Fruit fly (Drosophila melanogaster): Measurements from ENCODE around the gene CG13723.

Gene CG13723

dm6 chr3L:17292205-17292604 lies 28.0 kb downstream of the CG13723 start:
- TF ChIP-seq toy (GFP tag; IDR thresholded peaks at IDR 0.05): no peak
- no peak for TF ChIP-seq CG3995 (GFP tag; optimal IDR thresholded peaks at IDR 0.05)
- no peak for TF ChIP-seq slou (GFP tag; optimal IDR thresholded peaks at IDR 0.05)
- no peak for TF ChIP-seq z (GFP tag; IDR thresholded peaks at IDR 0.05)
- TF ChIP-seq Ets65A (GFP tag): peak; percentile 3
- 0 out of 2 replicates have a peak, but pooled peaks have one; percentile 4 for TF ChIP-seq slbo (GFP tag; IDR thresholded peaks at IDR 0.05)
- peak; percentile 65 for TF ChIP-seq CTCF (GFP tag; optimal IDR thresholded peaks at IDR 0.05)

- TF ChIP-seq CG16813 (GFP tag; IDR thresholded peaks at IDR 0.05; ENCODE audit: partially characterized antibody) (no peak), CG11560 (tag; IDR thresholded peaks at IDR 0.05) (no peak), hkb (optimal IDR thresholded peaks at IDR 0.05) (no peak), hkb (GFP tag; IDR thresholded peaks at IDR 0.05) (peak; percentile 77), CG2678 (tag; optimal IDR thresholded peaks at IDR 0.05) (peak; percentile 61), BtbVII (GFP tag; optimal IDR thresholded peaks at IDR 0.05) (peak; percentile 54), CG17328 (GFP tag; IDR thresholded peaks at IDR 0.05) (0 out of 2 replicates have a peak, but pooled peaks have one; percentile 45), CG3281 (GFP tag; optimal IDR thresholded peaks at IDR 0.05) (peak; percentile 66), jigr1 (GFP tag; IDR thresholded peaks at IDR 0.05) (no peak), CG12299 (tag; optimal IDR thresholded peaks at IDR 0.05) (peak; percentile 25), disco-r (GFP tag; optimal IDR thresholded peaks at IDR 0.05) (no peak), Rx (GFP tag; IDR thresholded peaks at IDR 0.05) (0 out of 2 replicates have a peak, but pooled peaks have one; percentile 2), zfh1 (GFP tag; IDR thresholded peaks at IDR 0.05) (peak; percentile 63; the same call in 2 of the 3 replicates), ken (GFP tag; IDR thresholded peaks at IDR 0.05) (no peak), kay (GFP tag; optimal IDR thresholded peaks at IDR 0.05) (no peak), CG12391 (tag; optimal IDR thresholded peaks at IDR 0.05) (peak; percentile 33), CrebB (tag; optimal IDR thresholded peaks at IDR 0.05) (no peak), H15 (GFP tag; IDR thresholded peaks at IDR 0.05) (no peak), da (GFP tag; optimal IDR thresholded peaks at IDR 0.05) (no peak), NC2β (GFP tag; optimal IDR thresholded peaks at IDR 0.05) (no peak), Hey (tag; optimal IDR thresholded peaks at IDR 0.05) (no peak), Ada2b (GFP tag; IDR thresholded peaks at IDR 0.05) (peak; percentile 62), Meics (GFP tag; optimal IDR thresholded peaks at IDR 0.05) (peak; percentile 57), h (optimal IDR thresholded peaks at IDR 0.05) (no peak), Dbx (GFP tag; IDR thresholded peaks at IDR 0.05) (0 out of 3 replicates have a peak, but pooled peaks have one; percentile 50), nerfin-1 (tag; optimal IDR thresholded peaks at IDR 0.05) (no peak), CG1832 (GFP tag; optimal IDR thresholded peaks at IDR 0.05) (no peak), CG8765 (GFP tag; IDR thresholded peaks at IDR 0.05) (peak; percentile 12; the same call in 1 of the 2 replicates), ATbp (GFP tag; optimal IDR thresholded peaks at IDR 0.05) (peak; percentile 27), CG12071 (GFP tag; optimal IDR thresholded peaks at IDR 0.05) (peak; percentile 15), cwo (GFP tag; optimal IDR thresholded peaks at IDR 0.05) (peak; percentile 68), Hand (GFP tag; optimal IDR thresholded peaks at IDR 0.05) (peak; percentile 20), CG18011 (GFP tag; optimal IDR thresholded peaks at IDR 0.05) (no peak), pros (GFP tag; optimal IDR thresholded peaks at IDR 0.05) (no peak), Aef1 (GFP tag; IDR thresholded peaks at IDR 0.05) (0 out of 3 replicates have a peak, but pooled peaks have one; percentile 12), sug (tag; optimal IDR thresholded peaks at IDR 0.05) (no peak), Camta (GFP tag; optimal IDR thresholded peaks at IDR 0.05) (no peak), sna (GFP tag; IDR thresholded peaks at IDR 0.05; ENCODE audit: partially characterized antibody) (no peak), CG7357 (GFP tag; IDR thresholded peaks at IDR 0.05) (no peak), dmrt11E (tag; optimal IDR thresholded peaks at IDR 0.05) (no peak), CG17186 (GFP tag; optimal IDR thresholded peaks at IDR 0.05) (no peak), Fer1 (GFP tag; optimal IDR thresholded peaks at IDR 0.05) (peak; percentile 82), CG5180 (GFP tag; optimal IDR thresholded peaks at IDR 0.05) (peak; percentile 5), ind (GFP tag; optimal IDR thresholded peaks at IDR 0.05) (peak; percentile 13)
Measured at dm6 chr3L:17310509-17310908, 46.3 kb downstream of the CG13723 start.
